Fruit fly (Drosophila melanogaster) whole organism, adult: ENCODE results near the gene CG33723.

Experiments used
- CG11617 ChIP-seq: fragments of 200-800 bp; sonication (Bioruptor generic); optimal IDR thresholded peaks from 2 replicates; lab custom pipeline; 2017; ENCODE audit warnings: mild to moderate bottlenecking, missing biosample characterization, missing genetic modification reagents, missing genetic modification characterization
- CG1620 ChIP-seq: fragments of 200-800 bp; sonication (Bioruptor generic); optimal IDR thresholded peaks from 2 replicates; lab custom pipeline; 2016; ENCODE audit warnings: missing biosample characterization, missing genetic modification characterization
- CG33017 ChIP-seq: fragments of 200-800 bp; sonication (Bioruptor generic); optimal IDR thresholded peaks from 2 replicates; lab custom pipeline; 2018; ENCODE audit warnings: missing biosample characterization, mild to moderate bottlenecking, missing genetic modification characterization, moderate library complexity
- CG7045 ChIP-seq: fragments of 200-800 bp; sonication (Bioruptor generic); optimal IDR thresholded peaks from 2 replicates; lab custom pipeline; 2017; ENCODE audit warnings: missing biosample characterization, mild to moderate bottlenecking, missing genetic modification characterization
- Crg-1 ChIP-seq: fragments of 200-800 bp; sonication (Bioruptor generic); optimal IDR thresholded peaks from 2 replicates; lab custom pipeline; 2016; ENCODE audit warnings: missing biosample characterization, missing genetic modification characterization
- cic ChIP-seq: fragments of 200-800 bp; sonication (Bioruptor generic); optimal IDR thresholded peaks from 2 replicates; lab custom pipeline; 2017; ENCODE audit warnings: missing biosample characterization, mild to moderate bottlenecking, missing genetic modification characterization, moderate library complexity
- cnc ChIP-seq, 2 experiments: fragments of >200 bp; optimal IDR thresholded peaks; 2 replicates each; lab custom pipeline; 2017
- kay ChIP-seq: fragments of 200-800 bp; sonication (Bioruptor generic); peaks from one replicate; lab custom pipeline; 2016; ENCODE audit warnings: missing biosample characterization, missing genetic modification characterization, borderline replicate concordance
- tj ChIP-seq: fragments of 200-800 bp; sonication (Bioruptor generic); optimal IDR thresholded peaks from 3 replicates; lab custom pipeline; 2017; ENCODE audit warnings: missing biosample characterization, mild to moderate bottlenecking, missing genetic modification characterization, moderate library complexity
- toe ChIP-seq: fragments of 200-800 bp; sonication (Bioruptor generic); optimal IDR thresholded peaks from 2 replicates; lab custom pipeline; 2016; ENCODE audit warnings: missing biosample characterization, missing genetic modification characterization

- TF ChIP-seq CG11617 (GFP tag; lab: Kevin White, UChicago) (no peak), cnc (optimal IDR thresholded peaks at IDR 0.05; lab: Kevin White, UChicago) (no peak), CG7045 (GFP tag; lab: Kevin White, UChicago) (no peak), cic (GFP tag; lab: Kevin White, UChicago) (no peak), tj (GFP tag; lab: Kevin White, UChicago) (no peak), Crg-1 (no peak), CG33017 (tag; lab: Kevin White, UChicago) (no peak), CG1620 (no peak), toe (GFP tag; lab: Kevin White, UChicago) (no peak), kay (GFP tag; lab: Kevin White, UChicago) (no peak)
Measured at dm6 chr2L:9442795-9443287, 2.3 kb upstream of the CG33723 start.
